Worm (Caenorhabditis elegans) whole organism, midembryonic: ENCODE data around the gene C05B5.2.

Experiments
- T22C8.4 ChIP-seq: fragments of 200-800 bp; sonication (Bioruptor generic); IDR thresholded peaks from 2 replicates; pipeline ENCODE4 v1.3.6; 2022; ENCODE audit warnings: missing genetic modification characterization, missing compliant biosample characterization
- cog-1 ChIP-seq: sonication (generic microtip); optimal IDR thresholded peaks from 2 replicates; lab custom pipeline; 2016; ENCODE audit warnings: missing genetic modification characterization, missing compliant biosample characterization
- flt-1 ChIP-seq: fragments of 200-800 bp; sonication (Bioruptor generic); IDR thresholded peaks from 2 replicates; pipeline ENCODE4 v1.3.6; 2022; ENCODE audit warnings: missing genetic modification characterization, missing compliant biosample characterization
- klf-2 ChIP-seq: fragments of 200-800 bp; sonication (Bioruptor generic); conservative IDR thresholded peaks from 2 replicates; pipeline ENCODE4 v1.3.6; 2022; ENCODE audit warnings: missing genetic modification reagents, missing genetic modification characterization, missing compliant biosample characterization
- med-1 ChIP-seq: sonication (generic microtip); optimal IDR thresholded peaks from 2 replicates; lab custom pipeline; 2017; ENCODE audit warnings: missing genetic modification characterization, mild to moderate bottlenecking, missing compliant biosample characterization, antibody characterized with exemption, missing genetic modification reagents; ENCODE audit not compliant: insufficient read depth
- ref-1 ChIP-seq: fragments of 200-800 bp; sonication (Bioruptor generic); conservative IDR thresholded peaks from 2 replicates; pipeline ENCODE4 v1.3.6; 2022; ENCODE audit warnings: missing genetic modification reagents, missing genetic modification characterization, missing compliant biosample characterization
- tab-1 ChIP-seq: fragments of 200-800 bp; sonication (Bioruptor generic); IDR thresholded peaks from 2 replicates; pipeline ENCODE4 v1.3.6; 2022; ENCODE audit warnings: missing genetic modification characterization, missing compliant biosample characterization
- ztf-23 ChIP-seq: fragments of 200-800 bp; sonication (Bioruptor generic); IDR thresholded peaks from 2 replicates; pipeline ENCODE4 v1.3.6; 2022; ENCODE audit warnings: missing genetic modification reagents, missing genetic modification characterization, missing compliant biosample characterization
- ztf-29 ChIP-seq: fragments of 200-800 bp; sonication (Bioruptor generic); IDR thresholded peaks from 2 replicates; pipeline ENCODE4 v1.3.6; 2022; ENCODE audit warnings: missing genetic modification reagents, missing genetic modification characterization, missing compliant biosample characterization

The C05B5.2 gene

ce11 chrIII:9972192-9972811, 28.0 kb downstream of the C05B5.2 start:
- no peak for TF ChIP-seq flt-1 (GFP tag; lab: Robert Waterston, UW)
- TF ChIP-seq T22C8.4, result no peak
- TF ChIP-seq med-1 (GFP tag; lab: Kevin White, UChicago), result no peak
- TF ChIP-seq tab-1, result no peak
- no peak for TF ChIP-seq ztf-29 (GFP tag; lab: Robert Waterston, UW)
- no peak for TF ChIP-seq ztf-23 (GFP tag; lab: Robert Waterston, UW)
- no peak for TF ChIP-seq ref-1
- no peak for TF ChIP-seq cog-1
- TF ChIP-seq klf-2 (GFP tag; lab: Robert Waterston, UW), result no peak

- TF ChIP-seq flt-1 (GFP tag; lab: Robert Waterston, UW), result no peak
- TF ChIP-seq cog-1, result no peak
- no peak for TF ChIP-seq ztf-23 (GFP tag; lab: Robert Waterston, UW)
- TF ChIP-seq med-1 (GFP tag; lab: Kevin White, UChicago), result no peak
- TF ChIP-seq T22C8.4, result no peak
- no peak for TF ChIP-seq tab-1
- no peak for TF ChIP-seq ztf-29 (GFP tag; lab: Robert Waterston, UW)
- no peak for TF ChIP-seq ref-1
- no peak for TF ChIP-seq klf-2 (GFP tag; lab: Robert Waterston, UW)
Observed at ce11 chrIII:9969371-9969770, 31.0 kb downstream of the C05B5.2 start.

- TF ChIP-seq ref-1 (0 out of 2 replicates have a peak, but pooled peaks have one; percentile 36), klf-2 (GFP tag; lab: Robert Waterston, UW) (no peak)
Observed at ce11 chrIII:9965444-9965843, 34.9 kb downstream of the C05B5.2 start.

- TF ChIP-seq tab-1 (no peak), med-1 (GFP tag; lab: Kevin White, UChicago) (no peak)
Observed at ce11 chrIII:9964416-9964815, 35.9 kb downstream of the C05B5.2 start.

- TF ChIP-seq T22C8.4 (no peak), ztf-23 (GFP tag; lab: Robert Waterston, UW) (no peak), klf-2 (GFP tag; lab: Robert Waterston, UW) (no peak), ztf-29 (GFP tag; lab: Robert Waterston, UW) (no peak), cog-1 (no peak), tab-1 (no peak), ref-1 (no peak), flt-1 (GFP tag; lab: Robert Waterston, UW) (no peak), med-1 (GFP tag; lab: Kevin White, UChicago) (no peak)
Observed at ce11 chrIII:9963447-9963846, 36.9 kb downstream of the C05B5.2 start.

- TF ChIP-seq med-1 (GFP tag; lab: Kevin White, UChicago) (no peak), T22C8.4 (no peak), tab-1 (no peak), ztf-23 (GFP tag; lab: Robert Waterston, UW) (no peak), ztf-29 (GFP tag; lab: Robert Waterston, UW) (no peak), klf-2 (GFP tag; lab: Robert Waterston, UW) (no peak), flt-1 (GFP tag; lab: Robert Waterston, UW) (no peak), ref-1 (no peak), cog-1 (no peak)
Observed at ce11 chrIII:9956665-9957401, 43.5 kb downstream of the C05B5.2 start, which contains the start of gene alx-1. Gene alx-1 (plus strand): TSS chrIII:9957351.

- TF ChIP-seq med-1 (GFP tag; lab: Kevin White, UChicago) (no peak), T22C8.4 (no peak), ztf-23 (GFP tag; lab: Robert Waterston, UW) (no peak), flt-1 (GFP tag; lab: Robert Waterston, UW) (no peak), klf-2 (GFP tag; lab: Robert Waterston, UW) (no peak), ztf-29 (GFP tag; lab: Robert Waterston, UW) (no peak), cog-1 (no peak), ref-1 (no peak), tab-1 (no peak)
Observed at ce11 chrIII:9956123-9956522, 44.2 kb downstream of the C05B5.2 start, which contains the start of gene mog-1. Gene mog-1 (minus strand): TSS chrIII:9956215.

- TF ChIP-seq cog-1 (no peak), ztf-29 (GFP tag; lab: Robert Waterston, UW) (no peak), T22C8.4 (no peak), ztf-23 (GFP tag; lab: Robert Waterston, UW) (no peak), tab-1 (no peak), flt-1 (GFP tag; lab: Robert Waterston, UW) (no peak), med-1 (GFP tag; lab: Kevin White, UChicago) (no peak), klf-2 (GFP tag; lab: Robert Waterston, UW) (no peak), ref-1 (no peak)
Observed at ce11 chrIII:9951864-9952263, 48.5 kb downstream of the C05B5.2 start, which contains the start of gene K03H1.11. Gene K03H1.11 (minus strand): TSS chrIII:9951964.

- TF ChIP-seq tab-1, result no peak
- no peak for TF ChIP-seq T22C8.4
- TF ChIP-seq ztf-23 (GFP tag; lab: Robert Waterston, UW), result no peak
- TF ChIP-seq cog-1, result no peak
- no peak for TF ChIP-seq klf-2 (GFP tag; lab: Robert Waterston, UW)
- TF ChIP-seq med-1 (GFP tag; lab: Kevin White, UChicago), result no peak
- no peak for TF ChIP-seq ref-1
- no peak for TF ChIP-seq ztf-29 (GFP tag; lab: Robert Waterston, UW)
- TF ChIP-seq flt-1 (GFP tag; lab: Robert Waterston, UW), result no peak
Observed at ce11 chrIII:9950244-9950643, 50.1 kb downstream of the C05B5.2 start, which contains the start of gene K03H1.13. Gene K03H1.13 (minus strand): TSS chrIII:9950344.
